Fruit fly (Drosophila melanogaster) whole organism, prepupa: ENCODE results near the gene Fuca.

Source experiments
- CG11762 ChIP-seq: fragments of 200-800 bp; sonication (Bioruptor generic); optimal IDR thresholded peaks from 3 replicates; lab custom pipeline; 2016; ENCODE audit warnings: missing biosample characterization, missing genetic modification characterization; ENCODE audit not compliant: insufficient read depth
- CG6854 ChIP-seq: fragments of 200-800 bp; sonication (Bioruptor generic); optimal IDR thresholded peaks from 2 replicates; lab custom pipeline; 2017; ENCODE audit warnings: missing biosample characterization, mild to moderate bottlenecking, missing genetic modification characterization
- CG8119 ChIP-seq: fragments of 200-800 bp; sonication (Bioruptor generic); IDR thresholded peaks from 3 replicates; pipeline ENCODE4 v1.3.6; 2022; ENCODE audit warnings: missing biosample characterization, missing genetic modification characterization
- Eip75B ChIP-seq: fragments of 200-800 bp; sonication (Bioruptor generic); optimal IDR thresholded peaks from 3 replicates; lab custom pipeline; 2016; ENCODE audit warnings: missing biosample characterization, missing genetic modification characterization
- Met ChIP-seq: fragments of 200-800 bp; sonication (Bioruptor generic); optimal IDR thresholded peaks from 3 replicates; lab custom pipeline; 2016; ENCODE audit warnings: missing biosample characterization, missing genetic modification characterization
- achi ChIP-seq: fragments of 200-800 bp; sonication (Bioruptor generic); optimal IDR thresholded peaks from 3 replicates; lab custom pipeline; 2016; ENCODE audit warnings: missing biosample characterization, missing genetic modification characterization
- dsx ChIP-seq: fragments of 200-800 bp; optimal IDR thresholded peaks from 3 replicates; lab custom pipeline; 2019; ENCODE audit warnings: missing biosample characterization, mild to moderate bottlenecking, missing genetic modification characterization, moderate library complexity; ENCODE audit not compliant: poor library complexity, severe bottlenecking
- eg ChIP-seq: fragments of 200-800 bp; sonication (Bioruptor generic); IDR thresholded peaks from 3 replicates; pipeline ENCODE4 v1.3.6; 2022; ENCODE audit warnings: missing biosample characterization, missing genetic modification characterization
- esn ChIP-seq: fragments of 200-800 bp; sonication (Bioruptor generic); optimal IDR thresholded peaks from 2 replicates; lab custom pipeline; 2016; ENCODE audit warnings: missing biosample characterization, mild to moderate bottlenecking, missing genetic modification characterization, moderate library complexity
- vri ChIP-seq: fragments of 200-800 bp; sonication (Bioruptor generic); optimal IDR thresholded peaks from 3 replicates; lab custom pipeline; 2016; ENCODE audit warnings: missing biosample characterization, mild to moderate bottlenecking, missing genetic modification characterization

DNA sequence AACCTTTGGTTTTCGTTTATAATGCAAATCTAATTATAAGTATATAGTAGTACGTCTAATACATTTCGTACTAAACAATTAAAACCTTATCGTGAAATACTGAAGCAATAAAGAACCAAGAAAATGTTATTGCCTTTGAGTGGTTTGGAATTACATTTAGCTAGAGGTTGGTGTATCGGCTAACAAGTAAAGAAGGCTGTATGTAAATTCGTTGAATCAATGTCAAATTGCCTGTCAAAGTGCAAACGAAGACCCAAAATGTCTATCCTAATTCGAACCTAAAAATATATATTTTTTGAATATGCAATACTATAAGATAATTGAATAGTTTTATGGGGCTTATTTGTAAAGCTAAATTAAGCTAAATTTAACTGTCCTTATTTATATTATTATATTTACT lies 11.3 kb downstream of the Fuca start:
- TF ChIP-seq CG11762 (no peak), Eip75B (GFP tag; lab: Kevin White, UChicago) (no peak), dsx (GFP tag; lab: Kevin White, UChicago) (no peak), eg (no peak), CG8119 (GFP tag; lab: Robert Waterston, UW) (no peak), vri (GFP tag; lab: Kevin White, UChicago) (no peak), achi (GFP tag; lab: Kevin White, UChicago) (no peak), esn (no peak), CG6854 (GFP tag; lab: Kevin White, UChicago) (no peak), Met (no peak)
